Worm (Caenorhabditis elegans) whole organism, L4 larva: ENCODE results near the gene pde-2.

ENCODE experiments used
- F37D6.2 ChIP-seq: sonication (generic microtip); optimal IDR thresholded peaks from 2 replicates; lab custom pipeline; 2016; ENCODE audit warnings: mild to moderate bottlenecking, missing genetic modification characterization, missing compliant biosample characterization
- Y75B8A.6 ChIP-seq: fragments of 200-800 bp; sonication (Bioruptor generic); IDR thresholded peaks from 2 replicates; pipeline ENCODE4 v1.3.6; 2022; ENCODE audit warnings: missing genetic modification reagents, missing genetic modification characterization, missing compliant biosample characterization
- ZK546.5 ChIP-seq, 2 experiments: sonication (generic microtip); optimal IDR thresholded peaks; 2 replicates each; lab custom pipeline; 2017; ENCODE audit warnings: missing biosample characterization in 2 of 2, missing genetic modification characterization in 2 of 2
- aha-1 ChIP-seq: fragments of 150-350 bp; peaks from one replicate; lab custom pipeline; 2014; ENCODE audit warnings: missing biosample characterization, missing genetic modification characterization
- ama-1 ChIP-seq: fragments of 150-350 bp; optimal IDR thresholded peaks from 2 replicates; lab custom pipeline; 2014; ENCODE audit warnings: inconsistent platforms, mixed read lengths
- ceh-20 ChIP-seq: fragments of 200-800 bp; sonication (Bioruptor generic); IDR thresholded peaks from 2 replicates; pipeline ENCODE4 v1.3.6; 2022; ENCODE audit warnings: missing genetic modification reagents, missing genetic modification characterization, missing compliant biosample characterization
- ceh-32 ChIP-seq: sonication (generic microtip); optimal IDR thresholded peaks from 2 replicates; lab custom pipeline; 2016; ENCODE audit warnings: mild to moderate bottlenecking, missing genetic modification characterization, missing compliant biosample characterization; ENCODE audit not compliant: poor library complexity
- ceh-44 ChIP-seq: fragments of 200-800 bp; sonication (Bioruptor generic); IDR thresholded peaks from 2 replicates; pipeline ENCODE4 v1.3.6; 2022; ENCODE audit warnings: missing genetic modification reagents, missing genetic modification characterization, missing compliant biosample characterization
- cey-2 ChIP-seq: sonication (generic microtip); optimal IDR thresholded peaks from 3 replicates; lab custom pipeline; 2017; ENCODE audit warnings: missing genetic modification characterization, mild to moderate bottlenecking, missing compliant biosample characterization, antibody characterized with exemption, borderline replicate concordance; ENCODE audit not compliant: insufficient read depth
- daf-12 ChIP-seq: fragments of 150-350 bp; optimal IDR thresholded peaks from 2 replicates; lab custom pipeline; 2014; ENCODE audit warnings: missing biosample characterization, missing genetic modification reagents, missing genetic modification characterization
- dmd-6 ChIP-seq: fragments of 200-800 bp; sonication (Bioruptor generic); IDR thresholded peaks from 2 replicates; pipeline ENCODE4 v1.3.6; 2022; ENCODE audit warnings: missing genetic modification reagents, missing genetic modification characterization, missing compliant biosample characterization
- dmd-9 ChIP-seq: fragments of 200-800 bp; sonication (Bioruptor generic); IDR thresholded peaks from 2 replicates; pipeline ENCODE4 v1.3.6; 2022; ENCODE audit warnings: missing genetic modification reagents, missing genetic modification characterization, missing compliant biosample characterization
- duxl-1 ChIP-seq: sonication (generic microtip); optimal IDR thresholded peaks from 2 replicates; lab custom pipeline; 2016; ENCODE audit warnings: mild to moderate bottlenecking, missing genetic modification characterization, moderate library complexity, missing compliant biosample characterization; ENCODE audit not compliant: poor library complexity
- dve-1 ChIP-seq: sonication (generic microtip); optimal IDR thresholded peaks from 2 replicates; lab custom pipeline; 2017; ENCODE audit warnings: antibody characterized with exemption, mild to moderate bottlenecking, missing genetic modification characterization, missing compliant biosample characterization; ENCODE audit not compliant: insufficient read depth
- fkh-10 ChIP-seq: fragments of 150-350 bp; optimal IDR thresholded peaks from 2 replicates; lab custom pipeline; 2014; ENCODE audit warnings: missing biosample characterization, missing genetic modification reagents, missing genetic modification characterization
- gei-8 ChIP-seq: fragments of 200-800 bp; sonication (Bioruptor generic); optimal IDR thresholded peaks from 2 replicates; lab custom pipeline; 2018; ENCODE audit warnings: mild to moderate bottlenecking, missing genetic modification characterization, missing compliant biosample characterization
- hif-1 ChIP-seq, 2 experiments: sonication (generic microtip); optimal IDR thresholded peaks; 2 replicates each; lab custom pipeline; 2016 to 2017; ENCODE audit warnings: missing compliant biosample characterization in 2 of 2, missing genetic modification characterization in 2 of 2, missing genetic modification reagents in 2 of 2, missing genotype in 2 of 2, mild to moderate bottlenecking in 1 of 2
- hlh-11 ChIP-seq: fragments of 200-800 bp; sonication (Bioruptor generic); optimal IDR thresholded peaks from 2 replicates; lab custom pipeline; 2018; ENCODE audit warnings: mild to moderate bottlenecking, missing genetic modification characterization, missing compliant biosample characterization
- hlh-30 ChIP-seq: sonication (generic microtip); optimal IDR thresholded peaks from 2 replicates; lab custom pipeline; 2017; ENCODE audit warnings: antibody characterized with exemption, mild to moderate bottlenecking, missing genetic modification characterization, missing compliant biosample characterization; ENCODE audit not compliant: insufficient read depth
- hmg-1.1 ChIP-seq: fragments of 200-800 bp; sonication (Bioruptor generic); IDR thresholded peaks from 2 replicates; pipeline ENCODE4 v1.3.6; 2022; ENCODE audit warnings: missing genetic modification reagents, missing genetic modification characterization, missing compliant biosample characterization
- jun-1 ChIP-seq: fragments of 150-350 bp; optimal IDR thresholded peaks from 2 replicates; lab custom pipeline; 2014; ENCODE audit warnings: missing biosample characterization, missing genetic modification reagents, missing genetic modification characterization
- lim-7 ChIP-seq: fragments of 200-800 bp; sonication (Bioruptor generic); IDR thresholded peaks from 2 replicates; pipeline ENCODE4 v1.3.6; 2022; ENCODE audit warnings: missing genetic modification characterization, missing compliant biosample characterization
- lin-13 ChIP-seq: fragments of 150-350 bp; optimal IDR thresholded peaks from 2 replicates; lab custom pipeline; 2014; ENCODE audit warnings: missing biosample characterization, missing genetic modification reagents, missing genetic modification characterization
- lin-15B ChIP-seq: fragments of 150-350 bp; sonication (generic microtip); optimal IDR thresholded peaks from 3 replicates; lab custom pipeline; 2014; ENCODE audit warnings: missing biosample characterization, missing genetic modification characterization
- lin-39 ChIP-seq: fragments of 150-350 bp; optimal IDR thresholded peaks from 2 replicates; lab custom pipeline; 2014; ENCODE audit warnings: missing biosample characterization, missing genetic modification reagents, missing genetic modification characterization
- lir-3 ChIP-seq: sonication (generic microtip); optimal IDR thresholded peaks from 2 replicates; lab custom pipeline; 2016; ENCODE audit warnings: mild to moderate bottlenecking, missing genetic modification characterization, missing compliant biosample characterization
- lsy-2 ChIP-seq, 2 experiments: fragments of 150-350 bp in 1 of 2; sonication (generic microtip) in 1 of 2; optimal IDR thresholded peaks; 2 replicates each; lab custom pipeline; 2014 to 2017; ENCODE audit warnings: missing biosample characterization in 2 of 2, missing genetic modification characterization in 2 of 2
- madf-5 ChIP-seq, 2 experiments: fragments of 200-800 bp; sonication (Bioruptor generic); IDR thresholded peaks; 2 replicates each; pipeline ENCODE4 v1.3.6; 2022; ENCODE audit warnings: missing compliant biosample characterization in 2 of 2, missing genetic modification characterization in 2 of 2
- mdt-29 ChIP-seq: fragments of 200-800 bp; sonication (Bioruptor generic); IDR thresholded peaks from 2 replicates; pipeline ENCODE4 v1.3.6; 2022; ENCODE audit warnings: missing genetic modification reagents, missing genetic modification characterization, missing compliant biosample characterization
- mxl-2 ChIP-seq: fragments of 200-800 bp; sonication (Bioruptor generic); conservative IDR thresholded peaks from 2 replicates; pipeline ENCODE4 v1.3.6; 2022; ENCODE audit warnings: missing genetic modification reagents, missing genetic modification characterization, missing compliant biosample characterization
- nhr-11 ChIP-seq: fragments of 150-350 bp; optimal IDR thresholded peaks from 2 replicates; lab custom pipeline; 2014; ENCODE audit warnings: missing biosample characterization, missing genetic modification characterization
- nhr-28 ChIP-seq: fragments of 150-350 bp; optimal IDR thresholded peaks from 2 replicates; lab custom pipeline; 2014; ENCODE audit warnings: missing biosample characterization, missing genetic modification characterization
- nhr-48 ChIP-seq: sonication (generic microtip); optimal IDR thresholded peaks from 2 replicates; lab custom pipeline; 2016; ENCODE audit warnings: mild to moderate bottlenecking, missing genetic modification characterization, missing compliant biosample characterization
- nhr-77 ChIP-seq: fragments of 150-350 bp; optimal IDR thresholded peaks from 2 replicates; lab custom pipeline; 2014; ENCODE audit warnings: missing biosample characterization, missing genetic modification characterization
- php-3 ChIP-seq: fragments of 200-800 bp; sonication (Bioruptor generic); IDR thresholded peaks from 2 replicates; pipeline ENCODE4 v1.3.6; 2022; ENCODE audit warnings: missing genetic modification reagents, missing genetic modification characterization, missing compliant biosample characterization
- pqm-1 ChIP-seq: sonication (generic microtip); optimal IDR thresholded peaks from 2 replicates; lab custom pipeline; 2017; ENCODE audit warnings: missing biosample characterization, missing genetic modification characterization
- saeg-2 ChIP-seq: fragments of 200-800 bp; sonication (Bioruptor generic); IDR thresholded peaks from 2 replicates; pipeline ENCODE4 v1.3.6; 2022; ENCODE audit warnings: missing genetic modification reagents, missing genetic modification characterization, missing compliant biosample characterization
- snpc-4 ChIP-seq: fragments of 150-350 bp; optimal IDR thresholded peaks from 2 replicates; lab custom pipeline; 2014; ENCODE audit warnings: missing biosample characterization, missing genetic modification characterization
- spr-1 ChIP-seq: sonication (generic microtip); optimal IDR thresholded peaks from 2 replicates; lab custom pipeline; 2016; ENCODE audit warnings: mild to moderate bottlenecking, missing genetic modification characterization, missing compliant biosample characterization
- spr-3 ChIP-seq: fragments of 200-800 bp; sonication (Bioruptor generic); optimal IDR thresholded peaks from 2 replicates; lab custom pipeline; 2018; ENCODE audit warnings: mild to moderate bottlenecking, missing genetic modification characterization, missing compliant biosample characterization
- tag-97 ChIP-seq: fragments of 200-800 bp; sonication (Bioruptor generic); IDR thresholded peaks from 2 replicates; pipeline ENCODE4 v1.3.6; 2022; ENCODE audit warnings: missing genetic modification characterization, missing compliant biosample characterization
- unc-130 ChIP-seq: sonication (generic microtip); optimal IDR thresholded peaks from 2 replicates; lab custom pipeline; 2016; ENCODE audit warnings: missing genetic modification reagents, missing genetic modification characterization, missing compliant biosample characterization
- unc-62 ChIP-seq, 3 experiments: fragments of 150-350 bp in 1 of 3; sonication (generic microtip); optimal IDR thresholded peaks in 2 of 3; peaks in 1 of 3; 1 replicate in 1 of 3; 2 replicates in 2 of 3; lab custom pipeline; 2014 to 2017; ENCODE audit warnings: missing biosample characterization in 3 of 3, missing genetic modification characterization in 3 of 3, missing genetic modification reagents in 3 of 3, missing genotype in 1 of 3
- zfp-3 ChIP-seq: fragments of 200-800 bp; sonication (Bioruptor generic); conservative IDR thresholded peaks from 2 replicates; pipeline ENCODE4 v1.3.6; 2022; ENCODE audit warnings: missing genetic modification reagents, missing genetic modification characterization, missing compliant biosample characterization
- zip-2 ChIP-seq: fragments of 150-350 bp; optimal IDR thresholded peaks from 2 replicates; lab custom pipeline; 2014; ENCODE audit warnings: missing biosample characterization, missing genetic modification characterization

The pde-2 gene

ce11 chrIII:8978512-8979352 is 3.0 kb downstream of the pde-2 start:
- TF ChIP-seq dve-1 (tag; lab: Kevin White, UChicago) (peak; percentile 32), dmd-9 (GFP tag; lab: Robert Waterston, UW) (peak; percentile 27; the same call in 1 of the 2 replicates), duxl-1 (peak; percentile 23), tag-97 (no peak), unc-62 (GFP tag; optimal IDR thresholded peaks at IDR 0.05 in 1 of 2; lab: Kevin White, UChicago) (peak in 1 of 2 experiments; percentile 82), unc-62 (tag; optimal IDR thresholded peaks at IDR 0.05; lab: Kevin White, UChicago) (no peak), lsy-2 (tag; optimal IDR thresholded peaks at IDR 0.05; lab: Kevin White, UChicago) (peak in 1 of 2 experiments; percentile 32), F37D6.2 (tag; lab: Kevin White, UChicago) (no peak), hlh-30 (tag; lab: Kevin White, UChicago) (peak; percentile 29), ceh-20 (GFP tag; lab: Robert Waterston, UW) (0 out of 2 replicates have a peak, but pooled peaks have one; percentile 28), mxl-2 (GFP tag; lab: Robert Waterston, UW) (no peak), hmg-1.1 (0 out of 2 replicates have a peak, but pooled peaks have one; percentile 35), hlh-11 (tag; lab: Kevin White, UChicago) (peak; percentile 29), Y75B8A.6 (0 out of 2 replicates have a peak, but pooled peaks have one; percentile 2), spr-3 (GFP tag; lab: Kevin White, UChicago) (peak; percentile 19), ama-1 (lab: Kevin White, UChicago) (no peak), dmd-6 (GFP tag; lab: Robert Waterston, UW) (0 out of 2 replicates have a peak, but pooled peaks have one; percentile 26), saeg-2 (GFP tag; lab: Robert Waterston, UW) (peak; percentile 53; the same call in 1 of the 2 replicates), aha-1 (tag; lab: Kevin White, UChicago) (peak; percentile 58), mdt-29 (GFP tag; lab: Robert Waterston, UW) (0 out of 2 replicates have a peak, but pooled peaks have one; percentile 36), zip-2 (tag; lab: Kevin White, UChicago) (no peak), daf-12 (tag; lab: Kevin White, UChicago) (no peak), lim-7 (0 out of 2 replicates have a peak, but pooled peaks have one; percentile 5)

DNA sequence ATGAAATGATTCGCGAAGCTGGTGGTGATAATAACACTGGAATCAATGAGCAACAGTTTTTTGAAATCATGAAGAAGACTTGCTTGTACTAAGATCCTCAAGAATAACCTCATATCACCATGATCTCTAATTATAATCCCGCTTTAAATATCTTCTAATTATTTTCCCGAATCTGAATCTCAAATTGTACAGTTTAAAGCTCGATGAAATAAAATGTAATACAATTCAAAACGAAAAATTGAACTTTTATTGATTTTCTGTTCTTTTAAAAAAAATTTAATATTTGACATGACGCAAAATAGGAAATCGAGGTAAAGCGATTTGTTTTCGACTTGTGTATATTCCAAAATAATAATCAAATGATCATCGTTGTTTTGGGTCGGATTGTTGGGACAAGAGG is 6.9 kb downstream of the pde-2 start:
- no peak for TF ChIP-seq jun-1
- TF ChIP-seq lin-39, result no peak
- TF ChIP-seq duxl-1, result no peak
- TF ChIP-seq hif-1 (tag; optimal IDR thresholded peaks at IDR 0.05; lab: Kevin White, UChicago), result no peak
- no peak for TF ChIP-seq lin-13 (GFP tag; lab: Kevin White, UChicago)
- TF ChIP-seq hlh-11 (tag; lab: Kevin White, UChicago), result no peak
- peak; percentile 41 for TF ChIP-seq gei-8
- TF ChIP-seq lsy-2 (tag; optimal IDR thresholded peaks at IDR 0.05; lab: Kevin White, UChicago), result peak in 1 of 2 experiments; percentile 7
- TF ChIP-seq nhr-11, result no peak
- no peak for TF ChIP-seq madf-5 (GFP tag; IDR thresholded peaks at IDR 0.05; lab: Robert Waterston, UW)
- TF ChIP-seq hmg-1.1, result no peak
- peak; percentile 17 for TF ChIP-seq dve-1 (tag; lab: Kevin White, UChicago)
- TF ChIP-seq mxl-2 (GFP tag; lab: Robert Waterston, UW), result no peak
- no peak for TF ChIP-seq lin-15B (tag; lab: Kevin White, UChicago)
- TF ChIP-seq unc-130 (GFP tag; lab: Kevin White, UChicago), result no peak
- TF ChIP-seq nhr-77, result no peak
- no peak for TF ChIP-seq snpc-4 (tag; lab: Kevin White, UChicago)
- no peak for TF ChIP-seq lir-3 (tag; lab: Kevin White, UChicago)
- TF ChIP-seq nhr-48 (tag; lab: Kevin White, UChicago), result peak; percentile 5
- TF ChIP-seq php-3, result no peak
- TF ChIP-seq pqm-1 (tag; lab: Kevin White, UChicago), result no peak
- no peak for TF ChIP-seq F37D6.2 (tag; lab: Kevin White, UChicago)
- TF ChIP-seq zfp-3 (GFP tag; lab: Robert Waterston, UW), result peak; percentile 87
- TF ChIP-seq tag-97, result no peak
- TF ChIP-seq ceh-32, result no peak
- no peak for TF ChIP-seq ZK546.5 (tag; optimal IDR thresholded peaks at IDR 0.05; lab: Kevin White, UChicago)
- no peak for TF ChIP-seq fkh-10 (GFP tag; lab: Kevin White, UChicago)
- TF ChIP-seq ceh-20 (GFP tag; lab: Robert Waterston, UW), result no peak
- no peak for TF ChIP-seq ceh-44 (GFP tag; lab: Robert Waterston, UW)
- peak; percentile 50 for TF ChIP-seq spr-1
- TF ChIP-seq cey-2 (tag; lab: Kevin White, UChicago), result no peak
- no peak for TF ChIP-seq nhr-28 (tag; lab: Kevin White, UChicago)
